Worm (Caenorhabditis elegans) whole organism, young adult: Measurements from ENCODE around the gene F46F5.1.

Source experiments
- C06A6.2 ChIP-seq: fragments of 200-800 bp; sonication (Bioruptor generic); conservative IDR thresholded peaks from 2 replicates; pipeline ENCODE4 v1.3.6; 2022; ENCODE audit warnings: missing genetic modification characterization, missing compliant biosample characterization
- C17E4.6 ChIP-seq: fragments of 200-800 bp; sonication (Bioruptor generic); IDR thresholded peaks from 2 replicates; pipeline ENCODE4 v1.3.6; 2022; ENCODE audit warnings: missing genetic modification reagents, missing genetic modification characterization, missing compliant biosample characterization
- Y53F4B.3 ChIP-seq: fragments of 200-800 bp; sonication (Bioruptor generic); IDR thresholded peaks from 2 replicates; pipeline ENCODE4 v1.3.6; 2022; ENCODE audit warnings: missing genetic modification reagents, missing genetic modification characterization, missing compliant biosample characterization
- ZK185.1 ChIP-seq: sonication (generic microtip); optimal IDR thresholded peaks from 2 replicates; lab custom pipeline; 2016; ENCODE audit warnings: mild to moderate bottlenecking, missing genetic modification characterization, missing compliant biosample characterization; ENCODE audit not compliant: poor library complexity, severe bottlenecking
- bed-1 ChIP-seq: fragments of 200-800 bp; sonication (Bioruptor generic); IDR thresholded peaks from 2 replicates; pipeline ENCODE4 v1.3.6; 2022; ENCODE audit warnings: missing genetic modification reagents, missing genetic modification characterization, missing compliant biosample characterization
- ceh-40 ChIP-seq: fragments of 200-800 bp; sonication (Bioruptor generic); IDR thresholded peaks from 2 replicates; pipeline ENCODE4 v1.3.6; 2022; ENCODE audit warnings: missing genetic modification characterization, missing compliant biosample characterization
- dpl-1 ChIP-seq: fragments of 150-350 bp; optimal IDR thresholded peaks from 2 replicates; lab custom pipeline; 2014; ENCODE audit warnings: missing biosample characterization, missing genetic modification reagents, missing genetic modification characterization
- mcd-1 ChIP-seq: fragments of 200-800 bp; sonication (Bioruptor generic); IDR thresholded peaks from 2 replicates; pipeline ENCODE4 v1.3.6; 2022; ENCODE audit warnings: missing genetic modification reagents, missing genetic modification characterization, missing compliant biosample characterization
- nfya-1 ChIP-seq: sonication (generic microtip); optimal IDR thresholded peaks from 2 replicates; lab custom pipeline; 2017; ENCODE audit warnings: antibody characterized with exemption, missing compliant biosample characterization, missing genetic modification characterization, borderline replicate concordance; ENCODE audit not compliant: insufficient read depth
- rec-8 ChIP-seq, 2 experiments: sonication (generic microtip); optimal IDR thresholded peaks; 2 replicates each; lab custom pipeline; 2016; ENCODE audit warnings: mild to moderate bottlenecking in 2 of 2, missing genetic modification characterization in 2 of 2, missing genetic modification reagents in 2 of 2, missing genotype in 2 of 2, missing biosample characterization in 1 of 2, missing compliant biosample characterization in 1 of 2, moderate library complexity in 1 of 2
- snpc-1.1 ChIP-seq: sonication (generic microtip); optimal IDR thresholded peaks from 2 replicates; lab custom pipeline; 2017; ENCODE audit warnings: missing genetic modification characterization, mild to moderate bottlenecking, missing compliant biosample characterization, antibody characterized with exemption, moderate library complexity, missing genotype, missing genetic modification reagents; ENCODE audit not compliant: insufficient read depth
- unc-130 ChIP-seq: sonication (generic microtip); optimal IDR thresholded peaks from 2 replicates; lab custom pipeline; 2016; ENCODE audit warnings: missing genetic modification reagents, missing genetic modification characterization, missing compliant biosample characterization
- unc-62 ChIP-seq: fragments of 150-350 bp; optimal IDR thresholded peaks from 2 replicates; lab custom pipeline; 2014; ENCODE audit warnings: missing biosample characterization, missing genetic modification reagents, missing genetic modification characterization
- zfh-2 ChIP-seq: fragments of 200-800 bp; sonication (Bioruptor generic); conservative IDR thresholded peaks from 2 replicates; pipeline ENCODE4 v1.3.6; 2022; ENCODE audit warnings: missing genetic modification reagents, missing genetic modification characterization, missing compliant biosample characterization

ce11 chrII:783532-783931, 8.2 kb downstream of the F46F5.1 start, which contains the start of gene Y39F10A.6:
- TF ChIP-seq unc-62 (GFP tag; lab: Kevin White, UChicago) (no peak), dpl-1 (GFP tag; lab: Kevin White, UChicago) (no peak), rec-8 (tag; optimal IDR thresholded peaks at IDR 0.05; lab: Kevin White, UChicago) (no peak), nfya-1 (tag; lab: Kevin White, UChicago) (no peak), mcd-1 (GFP tag; lab: Robert Waterston, UW) (no peak), bed-1 (GFP tag; lab: Robert Waterston, UW) (no peak), ceh-40 (GFP tag; lab: Robert Waterston, UW) (no peak), C06A6.2 (no peak), C17E4.6 (GFP tag; lab: Robert Waterston, UW) (no peak), snpc-1.1 (tag; lab: Kevin White, UChicago) (no peak), ZK185.1 (tag; lab: Kevin White, UChicago) (no peak), Y53F4B.3 (GFP tag; lab: Robert Waterston, UW) (no peak), unc-130 (GFP tag; lab: Kevin White, UChicago) (no peak), zfh-2 (GFP tag; lab: Robert Waterston, UW) (no peak)
